Fruit fly (Drosophila melanogaster) whole organism, pupa: ENCODE data around the gene Nrd1.
A peak's percentile ranks its signal among the peaks of the same experiment; 100 is the strongest.

Experiments
- CG10348 ChIP-seq: fragments of 200-800 bp; sonication (Bioruptor generic); IDR thresholded peaks from 2 replicates; pipeline ENCODE4 v1.3.6; 2022; ENCODE audit warnings: missing biosample characterization, missing genetic modification characterization
- CG12605 ChIP-seq: fragments of 200-800 bp; sonication (Bioruptor generic); IDR thresholded peaks from 2 replicates; pipeline ENCODE4 v1.3.6; 2022; ENCODE audit warnings: missing biosample characterization, missing genetic modification characterization
- CG13204 ChIP-seq: fragments of 200-800 bp; sonication (Bioruptor generic); optimal IDR thresholded peaks from 2 replicates; lab custom pipeline; 2018; ENCODE audit warnings: missing biosample characterization, mild to moderate bottlenecking, missing genetic modification characterization, moderate library complexity
- CG14655 ChIP-seq: fragments of 200-800 bp; sonication (Bioruptor generic); optimal IDR thresholded peaks from 3 replicates; lab custom pipeline; 2017; ENCODE audit warnings: mild to moderate bottlenecking, missing biosample characterization, missing genetic modification reagents, missing genetic modification characterization
- CG15710 ChIP-seq: fragments of 200-800 bp; sonication (Bioruptor generic); optimal IDR thresholded peaks from 2 replicates; lab custom pipeline; 2018; ENCODE audit warnings: missing biosample characterization, mild to moderate bottlenecking, missing genetic modification characterization, moderate library complexity
- CG17806 ChIP-seq: fragments of 200-800 bp; sonication (Bioruptor generic); optimal IDR thresholded peaks from 2 replicates; lab custom pipeline; 2018; ENCODE audit warnings: missing biosample characterization, mild to moderate bottlenecking, missing genetic modification characterization, moderate library complexity
- CG32121 ChIP-seq: fragments of 200-800 bp; sonication (Bioruptor generic); IDR thresholded peaks from 2 replicates; pipeline ENCODE4 v1.3.6; 2022; ENCODE audit warnings: missing biosample characterization, missing genetic modification characterization
- CG34367 ChIP-seq: fragments of 200-800 bp; sonication (Bioruptor generic); optimal IDR thresholded peaks from 2 replicates; lab custom pipeline; 2018; ENCODE audit warnings: missing biosample characterization, mild to moderate bottlenecking, missing genetic modification characterization
- CG4496 ChIP-seq: fragments of 200-800 bp; sonication (Bioruptor generic); IDR thresholded peaks from 3 replicates; pipeline ENCODE4 v1.3.6; 2022; ENCODE audit warnings: missing biosample characterization, missing genetic modification characterization
- CG8159 ChIP-seq: fragments of 200-800 bp; sonication (Bioruptor generic); optimal IDR thresholded peaks from 3 replicates; lab custom pipeline; 2018; ENCODE audit warnings: missing biosample characterization, mild to moderate bottlenecking, missing genetic modification characterization, moderate library complexity
- CG8301 ChIP-seq: fragments of 200-800 bp; sonication (Bioruptor generic); optimal IDR thresholded peaks from 2 replicates; lab custom pipeline; 2018; ENCODE audit warnings: missing biosample characterization, mild to moderate bottlenecking, missing genetic modification characterization
- CG9948 ChIP-seq: fragments of 200-800 bp; sonication (Bioruptor generic); optimal IDR thresholded peaks from 2 replicates; lab custom pipeline; 2018; ENCODE audit warnings: missing biosample characterization, mild to moderate bottlenecking, missing genetic modification characterization, moderate library complexity
- D1 ChIP-seq: fragments of 200-800 bp; sonication (Bioruptor generic); optimal IDR thresholded peaks from 2 replicates; lab custom pipeline; 2018; ENCODE audit warnings: missing biosample characterization, mild to moderate bottlenecking, missing genetic modification characterization, moderate library complexity
- EcR ChIP-seq: fragments of 200-800 bp; sonication (Bioruptor generic); optimal IDR thresholded peaks from 3 replicates; lab custom pipeline; 2019; ENCODE audit warnings: missing biosample characterization, missing genetic modification characterization, mild to moderate bottlenecking, moderate library complexity, missing genetic modification reagents
- Ets98B ChIP-seq: fragments of 200-800 bp; sonication (Bioruptor generic); IDR thresholded peaks from 2 replicates; pipeline ENCODE4 v1.3.6; 2022; ENCODE audit warnings: missing biosample characterization, missing genetic modification characterization
- Pif1A ChIP-seq: fragments of 200-800 bp; sonication (Bioruptor generic); optimal IDR thresholded peaks from 3 replicates; lab custom pipeline; 2016; ENCODE audit warnings: missing biosample characterization, missing genetic modification characterization
- Pif1B ChIP-seq: fragments of 200-800 bp; sonication (Bioruptor generic); optimal IDR thresholded peaks from 3 replicates; lab custom pipeline; 2016; ENCODE audit warnings: missing biosample characterization, missing genetic modification characterization
- Snoo ChIP-seq: fragments of 200-800 bp; sonication (Bioruptor generic); optimal IDR thresholded peaks from 3 replicates; lab custom pipeline; 2017; ENCODE audit warnings: missing biosample characterization, mild to moderate bottlenecking, missing genetic modification characterization, inconsistent platforms
- fd96Ca ChIP-seq: fragments of 200-800 bp; sonication (Bioruptor generic); IDR thresholded peaks from 3 replicates; pipeline ENCODE4 v1.3.6; 2022; ENCODE audit warnings: missing biosample characterization, missing genetic modification characterization
- gl ChIP-seq: fragments of 200-800 bp; sonication (Bioruptor generic); optimal IDR thresholded peaks from 2 replicates; lab custom pipeline; 2018; ENCODE audit warnings: missing biosample characterization, mild to moderate bottlenecking, missing genetic modification characterization
- rn ChIP-seq: fragments of 200-800 bp; sonication (Bioruptor generic); IDR thresholded peaks from 2 replicates; pipeline ENCODE4 v1.3.6; 2022; ENCODE audit warnings: missing biosample characterization, missing genetic modification characterization

Gene Nrd1

DNA sequence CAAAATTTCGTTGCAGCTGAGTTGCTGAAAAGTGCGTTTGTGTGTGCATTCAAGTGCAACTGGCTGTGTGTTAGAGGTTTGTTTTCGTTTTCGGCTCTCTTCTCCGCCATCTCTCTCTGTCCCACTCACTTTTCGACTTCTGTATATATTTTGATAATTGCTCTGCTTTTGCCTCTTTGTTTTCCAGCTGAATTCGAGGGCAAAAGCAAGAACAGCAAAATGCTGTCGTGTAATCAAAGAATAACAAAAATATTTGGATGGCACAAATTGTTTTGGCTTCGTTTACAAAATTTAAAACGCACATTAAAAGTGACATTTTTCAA, 50.0 kb downstream of the Nrd1 start:
- no peak for TF ChIP-seq Ets98B
- no peak for TF ChIP-seq CG32121 (GFP tag; lab: Robert Waterston, UW)
- no peak for TF ChIP-seq CG10348 (GFP tag; lab: Robert Waterston, UW)
- TF ChIP-seq CG13204 = no peak
- no peak for TF ChIP-seq CG34367
- no peak for TF ChIP-seq CG8301 (tag; lab: Kevin White, UChicago)
- no peak for TF ChIP-seq Pif1A (GFP tag; lab: Kevin White, UChicago)
- TF ChIP-seq gl = no peak
- TF ChIP-seq fd96Ca (GFP tag; lab: Robert Waterston, UW) = no peak
- TF ChIP-seq CG14655 = no peak
- TF ChIP-seq rn (GFP tag; lab: Robert Waterston, UW) = no peak
- TF ChIP-seq Snoo (tag; lab: Kevin White, UChicago) = no peak
- TF ChIP-seq D1 (tag; lab: Kevin White, UChicago) = no peak
- no peak for TF ChIP-seq CG17806 (tag; lab: Kevin White, UChicago)
- TF ChIP-seq CG8159 = no peak
- no peak for TF ChIP-seq CG4496 (GFP tag; lab: Robert Waterston, UW)
- no peak for TF ChIP-seq EcR (GFP tag; lab: Kevin White, UChicago)

DNA sequence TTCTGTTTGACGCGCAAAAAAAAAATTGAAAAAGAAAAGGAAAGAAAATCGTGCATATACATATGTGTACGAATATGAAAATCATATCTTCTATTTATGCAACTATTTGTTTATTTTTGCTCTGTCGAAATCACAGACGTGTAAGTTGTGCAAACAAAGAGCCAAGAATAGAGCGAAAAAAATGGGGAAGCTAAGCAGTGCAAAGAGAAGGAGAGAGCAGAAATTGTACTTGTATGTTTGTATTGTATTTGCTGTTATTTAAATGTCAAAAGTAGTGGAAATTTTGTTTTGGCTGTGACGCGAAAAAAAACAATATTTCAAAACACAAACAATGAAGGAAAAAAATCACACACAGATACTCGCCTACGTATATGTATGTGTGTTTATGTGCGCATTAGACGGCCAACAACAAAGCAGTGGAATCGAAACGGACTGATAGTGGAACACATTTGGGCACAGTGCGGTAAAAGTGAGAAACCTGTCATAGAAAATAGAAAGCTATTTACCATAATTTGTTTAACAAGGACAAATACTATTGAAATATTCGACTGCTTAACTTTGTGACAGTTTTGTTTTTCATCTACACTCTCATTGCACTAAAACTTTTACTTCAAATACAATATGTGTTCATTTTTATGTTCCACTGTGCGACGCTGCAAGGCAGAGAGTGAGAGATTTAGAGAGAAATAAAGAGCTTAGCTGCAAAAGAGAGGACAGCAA, 50.5 kb downstream of the Nrd1 start:
- peak; percentile 89 for TF ChIP-seq CG34367
- TF ChIP-seq rn (GFP tag; lab: Robert Waterston, UW) = peak; percentile 91
- TF ChIP-seq CG15710 = peak; percentile 82
- TF ChIP-seq Snoo (tag; lab: Kevin White, UChicago) = peak; percentile 89
- peak; percentile 82 for TF ChIP-seq CG10348 (GFP tag; lab: Robert Waterston, UW)
- TF ChIP-seq CG8159 = peak; percentile 87
- TF ChIP-seq Pif1A (GFP tag; lab: Kevin White, UChicago) = peak; percentile 97
- peak; percentile 98 for TF ChIP-seq Ets98B
- TF ChIP-seq CG17806 (tag; lab: Kevin White, UChicago) = peak; percentile 92
- peak; percentile 86 for TF ChIP-seq gl
- TF ChIP-seq fd96Ca (GFP tag; lab: Robert Waterston, UW) = peak; percentile 97
- peak; percentile 97 for TF ChIP-seq CG32121 (GFP tag; lab: Robert Waterston, UW)
- peak; percentile 90 for TF ChIP-seq Pif1B
- TF ChIP-seq CG4496 (GFP tag; lab: Robert Waterston, UW) = peak; percentile 98
- no peak for TF ChIP-seq EcR (GFP tag; lab: Kevin White, UChicago)
- peak; percentile 34 for TF ChIP-seq D1 (tag; lab: Kevin White, UChicago)
- TF ChIP-seq CG12605 (GFP tag; lab: Robert Waterston, UW) = peak; percentile 96
- peak; percentile 96 for TF ChIP-seq CG8301 (tag; lab: Kevin White, UChicago)
- peak; percentile 53 for TF ChIP-seq CG13204
- TF ChIP-seq CG14655 = peak; percentile 96
- TF ChIP-seq CG9948 = peak; percentile 91
- TF ChIP-seq, all 21 proteins: peak for 20

DNA sequence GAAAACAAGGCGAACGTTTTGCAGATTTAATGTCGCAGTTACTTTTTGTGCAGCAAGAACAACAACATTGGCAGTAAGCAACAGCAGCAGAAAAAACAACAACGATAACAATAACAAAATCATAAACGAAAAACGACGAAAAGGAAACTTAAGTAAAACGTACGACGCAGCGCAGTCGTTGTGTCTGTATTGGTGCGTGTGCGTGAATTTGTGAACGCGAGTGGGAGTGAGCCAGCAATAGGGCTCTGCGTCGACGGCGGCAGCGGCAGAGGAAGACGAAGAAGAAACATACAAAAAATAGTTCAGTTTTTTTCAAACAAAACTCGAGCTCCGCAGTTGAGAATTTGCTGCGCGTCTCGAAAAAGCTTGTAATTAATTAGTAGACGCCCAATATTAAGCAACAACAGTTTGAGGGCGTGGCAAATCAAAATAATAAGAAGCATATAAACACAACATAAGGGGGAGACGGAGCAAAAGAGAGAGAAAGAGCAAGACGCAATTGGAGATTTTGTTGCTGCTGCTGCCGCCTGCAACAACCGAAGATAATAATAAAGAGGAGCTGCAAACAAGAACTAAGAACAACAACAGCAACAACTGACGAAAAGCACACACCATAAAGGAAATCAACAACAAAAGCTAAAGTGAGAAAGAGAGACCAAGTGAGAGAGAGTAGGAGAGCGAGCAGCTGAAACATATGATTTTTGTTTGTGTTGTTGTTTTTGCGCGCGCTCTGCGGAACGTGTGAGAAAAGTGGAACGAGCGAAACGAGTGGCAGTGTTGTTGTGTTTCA, 51.3 kb downstream of the Nrd1 start:
- TF ChIP-seq CG32121 (GFP tag; lab: Robert Waterston, UW) = no peak
- TF ChIP-seq CG8301 (tag; lab: Kevin White, UChicago) = no peak
- TF ChIP-seq CG34367 = no peak
- no peak for TF ChIP-seq CG14655
- TF ChIP-seq CG10348 (GFP tag; lab: Robert Waterston, UW) = no peak
- TF ChIP-seq Ets98B = peak; percentile 22; the same call in 1 of the 2 replicates
- TF ChIP-seq Pif1A (GFP tag; lab: Kevin White, UChicago) = no peak
- TF ChIP-seq Snoo (tag; lab: Kevin White, UChicago) = no peak
- no peak for TF ChIP-seq CG8159
- peak; percentile 19 for TF ChIP-seq gl
- TF ChIP-seq CG12605 (GFP tag; lab: Robert Waterston, UW) = 0 out of 2 replicates have a peak, but pooled peaks have one; percentile 6
- TF ChIP-seq CG9948 = no peak
- no peak for TF ChIP-seq rn (GFP tag; lab: Robert Waterston, UW)
- TF ChIP-seq CG13204 = peak; percentile 22
- no peak for TF ChIP-seq CG15710
- no peak for TF ChIP-seq CG17806 (tag; lab: Kevin White, UChicago)
- no peak for TF ChIP-seq D1 (tag; lab: Kevin White, UChicago)
- TF ChIP-seq Pif1B = no peak
- TF ChIP-seq CG4496 (GFP tag; lab: Robert Waterston, UW) = no peak; the same call in 2 of the 3 replicates
- TF ChIP-seq EcR (GFP tag; lab: Kevin White, UChicago) = no peak
- peak; percentile 48; the same call in 1 of the 3 replicates for TF ChIP-seq fd96Ca (GFP tag; lab: Robert Waterston, UW)
- TF ChIP-seq, all 21 proteins: peak for 5

DNA sequence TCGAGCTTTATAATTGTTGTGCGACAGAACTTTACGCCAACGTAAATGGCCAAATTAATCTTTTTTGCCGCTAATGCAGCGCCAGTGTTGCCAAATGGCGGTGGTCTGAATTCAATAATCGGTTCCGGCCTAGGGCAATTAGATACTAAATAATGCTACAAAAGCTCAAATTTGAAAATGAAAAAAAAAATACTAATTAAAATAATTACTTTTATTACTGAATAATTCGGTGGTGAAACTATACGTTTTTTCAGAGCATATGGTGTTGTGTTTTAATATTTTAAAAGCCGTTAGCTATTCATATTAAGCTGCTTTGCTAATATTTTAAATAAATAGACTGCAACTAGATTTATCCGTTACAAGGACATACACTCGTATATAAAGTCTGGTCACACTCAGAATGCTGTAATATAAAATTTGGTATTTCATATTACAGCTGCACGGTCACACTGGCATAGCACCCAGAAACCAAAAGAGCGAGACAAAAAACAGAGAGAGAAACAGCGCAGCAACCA, 52.2 kb downstream of the Nrd1 start, which contains the start of the genes CG1578 and rudhira:
TSS of gene CG1578 (minus strand) at position 118 of the 515 bp plus-strand sequence.
TSS of gene rudhira (plus strand) at position 465 of the 515 bp plus-strand sequence.
- no peak for TF ChIP-seq CG4496 (GFP tag; lab: Robert Waterston, UW)
- TF ChIP-seq CG34367 = no peak
- no peak for TF ChIP-seq CG13204
- no peak for TF ChIP-seq Pif1A (GFP tag; lab: Kevin White, UChicago)
- TF ChIP-seq gl = no peak
- no peak for TF ChIP-seq CG12605 (GFP tag; lab: Robert Waterston, UW)
- no peak for TF ChIP-seq CG14655
- no peak for TF ChIP-seq Pif1B
- no peak for TF ChIP-seq CG10348 (GFP tag; lab: Robert Waterston, UW)
- TF ChIP-seq CG17806 (tag; lab: Kevin White, UChicago) = no peak
